Worm (Caenorhabditis elegans) whole organism, young adult: ENCODE data around the gene C02B10.3.
A peak's percentile ranks its signal among the peaks of the same experiment; 100 is the strongest.

Experiments
- B0019.2 ChIP-seq: fragments of 200-800 bp; sonication (Bioruptor generic); conservative IDR thresholded peaks from 2 replicates; pipeline ENCODE4 v1.3.6; 2022; ENCODE audit warnings: missing genetic modification reagents, missing genetic modification characterization, missing compliant biosample characterization
- B0035.1 ChIP-seq: sonication (generic microtip); optimal IDR thresholded peaks from 2 replicates; lab custom pipeline; 2016; ENCODE audit warnings: missing genetic modification characterization, mild to moderate bottlenecking, missing compliant biosample characterization, missing genotype, missing genetic modification reagents
- B0336.3 ChIP-seq: fragments of 200-800 bp; sonication (Bioruptor generic); IDR thresholded peaks from 2 replicates; pipeline ENCODE4 v1.3.6; 2022; ENCODE audit warnings: missing genetic modification characterization, missing compliant biosample characterization
- C17E4.6 ChIP-seq: fragments of 200-800 bp; sonication (Bioruptor generic); IDR thresholded peaks from 2 replicates; pipeline ENCODE4 v1.3.6; 2022; ENCODE audit warnings: missing genetic modification reagents, missing genetic modification characterization, missing compliant biosample characterization
- F22D6.2 ChIP-seq: sonication (generic microtip); optimal IDR thresholded peaks from 2 replicates; lab custom pipeline; 2016; ENCODE audit warnings: mild to moderate bottlenecking, missing genetic modification characterization, missing compliant biosample characterization
- F23B12.7 ChIP-seq: sonication (generic microtip); optimal IDR thresholded peaks from 2 replicates; lab custom pipeline; 2017; ENCODE audit warnings: missing genetic modification characterization, mild to moderate bottlenecking, missing compliant biosample characterization, antibody characterized with exemption, moderate library complexity; ENCODE audit not compliant: insufficient read depth
- F57C9.4 ChIP-seq: sonication (generic microtip); optimal IDR thresholded peaks from 2 replicates; lab custom pipeline; 2017; ENCODE audit warnings: mild to moderate bottlenecking, missing genetic modification characterization, missing compliant biosample characterization
- K12H6.12 ChIP-seq: fragments of 200-800 bp; sonication (Bioruptor generic); optimal IDR thresholded peaks from 2 replicates; lab custom pipeline; 2018; ENCODE audit warnings: mild to moderate bottlenecking, missing genetic modification characterization, missing compliant biosample characterization
- T07F8.4 ChIP-seq: sonication (generic microtip); optimal IDR thresholded peaks from 2 replicates; lab custom pipeline; 2016; ENCODE audit warnings: mild to moderate bottlenecking, missing genetic modification characterization, moderate library complexity, missing compliant biosample characterization
- T26A5.8 ChIP-seq: sonication (generic microtip); optimal IDR thresholded peaks from 2 replicates; lab custom pipeline; 2016; ENCODE audit warnings: missing genetic modification characterization, missing compliant biosample characterization
- Y53G8AR.9 ChIP-seq: fragments of 200-800 bp; sonication (Bioruptor generic); conservative IDR thresholded peaks from 2 replicates; pipeline ENCODE4 v1.3.6; 2022; ENCODE audit warnings: missing genetic modification reagents, missing genetic modification characterization, missing compliant biosample characterization
- Y56A3A.18 ChIP-seq: fragments of 200-800 bp; sonication (Bioruptor generic); IDR thresholded peaks from 2 replicates; pipeline ENCODE4 v1.3.6; 2022; ENCODE audit warnings: missing genetic modification reagents, missing genetic modification characterization, missing compliant biosample characterization
- ZK185.1 ChIP-seq: sonication (generic microtip); optimal IDR thresholded peaks from 2 replicates; lab custom pipeline; 2016; ENCODE audit warnings: mild to moderate bottlenecking, missing genetic modification characterization, missing compliant biosample characterization; ENCODE audit not compliant: poor library complexity, severe bottlenecking
- ama-1 ChIP-seq, 3 experiments: fragments of 150-350 bp in 1 of 3; sonication (generic microtip) in 2 of 3; optimal IDR thresholded peaks; 2 replicates each; lab custom pipeline; 2014 to 2018; ENCODE audit warnings: missing biosample characterization in 2 of 3, missing genetic modification characterization in 2 of 3, missing genetic modification reagents in 2 of 3
- attf-3 ChIP-seq: fragments of 200-800 bp; sonication (Bioruptor generic); conservative IDR thresholded peaks from 2 replicates; pipeline ENCODE4 v1.3.6; 2022; ENCODE audit warnings: missing genetic modification reagents, missing genetic modification characterization, missing compliant biosample characterization
- attf-6 ChIP-seq: fragments of 200-800 bp; sonication (Bioruptor generic); IDR thresholded peaks from 2 replicates; pipeline ENCODE4 v1.3.6; 2022; ENCODE audit warnings: missing genetic modification reagents, missing genetic modification characterization, missing compliant biosample characterization
- cebp-2 ChIP-seq: fragments of 200-800 bp; sonication (Bioruptor generic); IDR thresholded peaks from 2 replicates; pipeline ENCODE4 v1.3.6; 2022; ENCODE audit warnings: missing genetic modification characterization, missing compliant biosample characterization
- ceh-58 ChIP-seq: fragments of 200-800 bp; sonication (Bioruptor generic); IDR thresholded peaks from 2 replicates; pipeline ENCODE4 v1.3.6; 2022; ENCODE audit warnings: missing genetic modification characterization, missing compliant biosample characterization
- dpff-1 ChIP-seq: sonication (generic microtip); optimal IDR thresholded peaks from 2 replicates; lab custom pipeline; 2017; ENCODE audit warnings: mild to moderate bottlenecking, missing genetic modification characterization, missing compliant biosample characterization
- efl-1 ChIP-seq: fragments of 150-350 bp; optimal IDR thresholded peaks from 2 replicates; lab custom pipeline; 2014; ENCODE audit warnings: missing biosample characterization, missing genetic modification reagents, missing genetic modification characterization
- egl-18 ChIP-seq: fragments of 200-800 bp; sonication (Bioruptor generic); IDR thresholded peaks from 2 replicates; pipeline ENCODE4 v1.3.6; 2022; ENCODE audit warnings: missing genetic modification reagents, missing genetic modification characterization, missing compliant biosample characterization
- ets-4 ChIP-seq: fragments of 200-800 bp; sonication (Bioruptor generic); optimal IDR thresholded peaks from 2 replicates; lab custom pipeline; 2018; ENCODE audit warnings: mild to moderate bottlenecking, missing genetic modification characterization, missing compliant biosample characterization
- gei-17 ChIP-seq: fragments of 200-800 bp; sonication (Bioruptor generic); optimal IDR thresholded peaks from 2 replicates; lab custom pipeline; 2018; ENCODE audit warnings: mild to moderate bottlenecking, missing genetic modification characterization, missing compliant biosample characterization
- let-526 ChIP-seq: fragments of 200-800 bp; sonication (Bioruptor generic); IDR thresholded peaks from 2 replicates; pipeline ENCODE4 v1.3.6; 2022; ENCODE audit warnings: missing genetic modification reagents, missing genetic modification characterization, missing compliant biosample characterization
- lir-1 ChIP-seq: fragments of 200-800 bp; sonication (Bioruptor generic); conservative IDR thresholded peaks from 2 replicates; pipeline ENCODE4 v1.3.6; 2022; ENCODE audit warnings: missing genetic modification reagents, missing genetic modification characterization, missing compliant biosample characterization
- madf-10 ChIP-seq: sonication (generic microtip); optimal IDR thresholded peaks from 2 replicates; lab custom pipeline; 2016; ENCODE audit warnings: mild to moderate bottlenecking, missing genetic modification characterization, missing compliant biosample characterization
- madf-8 ChIP-seq: fragments of 200-800 bp; sonication (Bioruptor generic); conservative IDR thresholded peaks from 2 replicates; pipeline ENCODE4 v1.3.6; 2022; ENCODE audit warnings: missing genetic modification reagents, missing genetic modification characterization, missing compliant biosample characterization
- mel-28 ChIP-seq: sonication (generic microtip); optimal IDR thresholded peaks from 2 replicates; lab custom pipeline; 2016; ENCODE audit warnings: borderline replicate concordance, mild to moderate bottlenecking, missing genetic modification characterization, missing compliant biosample characterization
- nfyb-1 ChIP-seq: fragments of 200-800 bp; sonication (Bioruptor generic); IDR thresholded peaks from 2 replicates; pipeline ENCODE4 v1.3.6; 2022; ENCODE audit warnings: missing genetic modification reagents, missing genetic modification characterization, missing compliant biosample characterization
- nhr-27 ChIP-seq: fragments of 200-800 bp; sonication (Bioruptor generic); optimal IDR thresholded peaks from 2 replicates; lab custom pipeline; 2018; ENCODE audit warnings: mild to moderate bottlenecking, missing genetic modification characterization, moderate library complexity, missing compliant biosample characterization
- nhr-90 ChIP-seq: sonication (generic microtip); optimal IDR thresholded peaks from 2 replicates; lab custom pipeline; 2016; ENCODE audit warnings: missing genotype, mild to moderate bottlenecking, missing genetic modification characterization, missing compliant biosample characterization
- pbrm-1 ChIP-seq: fragments of 200-800 bp; sonication (Bioruptor generic); IDR thresholded peaks from 2 replicates; pipeline ENCODE4 v1.3.6; 2022; ENCODE audit warnings: missing genetic modification reagents, missing genetic modification characterization, missing compliant biosample characterization
- pha-4 ChIP-seq: fragments of 150-350 bp; sonication (generic microtip); optimal IDR thresholded peaks from 2 replicates; lab custom pipeline; 2014; ENCODE audit warnings: missing biosample characterization, missing genetic modification reagents, missing genetic modification characterization
- rpc-1 ChIP-seq, 2 experiments: fragments of 150-350 bp in 1 of 2; sonication (generic microtip) in 1 of 2; optimal IDR thresholded peaks; 2 replicates each; lab custom pipeline; 2014 to 2018; ENCODE audit warnings: missing biosample characterization in 1 of 2, missing genetic modification characterization in 1 of 2, missing genetic modification reagents in 1 of 2, missing genotype in 1 of 2
- sdz-38 ChIP-seq: sonication (generic microtip); optimal IDR thresholded peaks from 2 replicates; lab custom pipeline; 2016; ENCODE audit warnings: missing genotype, missing genetic modification characterization, missing compliant biosample characterization
- snpc-1.1 ChIP-seq: sonication (generic microtip); optimal IDR thresholded peaks from 2 replicates; lab custom pipeline; 2017; ENCODE audit warnings: missing genetic modification characterization, mild to moderate bottlenecking, missing compliant biosample characterization, antibody characterized with exemption, moderate library complexity, missing genotype, missing genetic modification reagents; ENCODE audit not compliant: insufficient read depth
- snpc-3.4 ChIP-seq: sonication (generic microtip); optimal IDR thresholded peaks from 2 replicates; lab custom pipeline; 2017; ENCODE audit warnings: missing genetic modification characterization, mild to moderate bottlenecking, missing compliant biosample characterization, antibody characterized with exemption, moderate library complexity, missing genotype, missing genetic modification reagents
- snpc-4 ChIP-seq, 5 experiments: fragments of 150-350 bp in 1 of 5; sonication (generic microtip) in 4 of 5; optimal IDR thresholded peaks; 2 replicates each; lab custom pipeline; 2014 to 2018; ENCODE audit warnings: missing genetic modification characterization in 5 of 5, missing biosample characterization in 3 of 5, antibody characterized with exemption in 2 of 5, mild to moderate bottlenecking in 2 of 5, missing compliant biosample characterization in 2 of 5, missing genotype in 2 of 5, moderate library complexity in 2 of 5, missing genetic modification reagents in 1 of 5
- somi-1 ChIP-seq: fragments of 200-800 bp; sonication (Bioruptor generic); optimal IDR thresholded peaks from 2 replicates; lab custom pipeline; 2018; ENCODE audit warnings: mild to moderate bottlenecking, missing genetic modification characterization, missing compliant biosample characterization
- sptf-2 ChIP-seq: fragments of 200-800 bp; sonication (Bioruptor generic); optimal IDR thresholded peaks from 2 replicates; lab custom pipeline; 2018; ENCODE audit warnings: mild to moderate bottlenecking, missing genetic modification characterization, missing compliant biosample characterization
- tlf-1 ChIP-seq: fragments of 200-800 bp; sonication (Bioruptor generic); optimal IDR thresholded peaks from 2 replicates; lab custom pipeline; 2018; ENCODE audit warnings: mild to moderate bottlenecking, missing genetic modification characterization, missing compliant biosample characterization
- xnd-1 ChIP-seq: sonication (generic microtip); optimal IDR thresholded peaks from 2 replicates; lab custom pipeline; 2016; ENCODE audit warnings: missing genotype, missing genetic modification reagents, missing genetic modification characterization, missing compliant biosample characterization
- ztf-22 ChIP-seq: fragments of 200-800 bp; sonication (Bioruptor generic); optimal IDR thresholded peaks from 2 replicates; lab custom pipeline; 2018; ENCODE audit warnings: mild to moderate bottlenecking, missing genetic modification characterization, moderate library complexity, missing compliant biosample characterization
- ztf-25 ChIP-seq: fragments of 200-800 bp; sonication (Bioruptor generic); IDR thresholded peaks from 2 replicates; pipeline ENCODE4 v1.3.6; 2022; ENCODE audit warnings: missing genetic modification reagents, missing genetic modification characterization, missing compliant biosample characterization
- ztf-28 ChIP-seq: fragments of 200-800 bp; sonication (Bioruptor generic); IDR thresholded peaks from 2 replicates; pipeline ENCODE4 v1.3.6; 2022; ENCODE audit warnings: missing genetic modification reagents, missing genetic modification characterization, missing compliant biosample characterization
- ztf-3 ChIP-seq: fragments of 200-800 bp; sonication (Bioruptor generic); optimal IDR thresholded peaks from 2 replicates; lab custom pipeline; 2018; ENCODE audit warnings: mild to moderate bottlenecking, missing genetic modification characterization, missing compliant biosample characterization

Gene C02B10.3

DNA sequence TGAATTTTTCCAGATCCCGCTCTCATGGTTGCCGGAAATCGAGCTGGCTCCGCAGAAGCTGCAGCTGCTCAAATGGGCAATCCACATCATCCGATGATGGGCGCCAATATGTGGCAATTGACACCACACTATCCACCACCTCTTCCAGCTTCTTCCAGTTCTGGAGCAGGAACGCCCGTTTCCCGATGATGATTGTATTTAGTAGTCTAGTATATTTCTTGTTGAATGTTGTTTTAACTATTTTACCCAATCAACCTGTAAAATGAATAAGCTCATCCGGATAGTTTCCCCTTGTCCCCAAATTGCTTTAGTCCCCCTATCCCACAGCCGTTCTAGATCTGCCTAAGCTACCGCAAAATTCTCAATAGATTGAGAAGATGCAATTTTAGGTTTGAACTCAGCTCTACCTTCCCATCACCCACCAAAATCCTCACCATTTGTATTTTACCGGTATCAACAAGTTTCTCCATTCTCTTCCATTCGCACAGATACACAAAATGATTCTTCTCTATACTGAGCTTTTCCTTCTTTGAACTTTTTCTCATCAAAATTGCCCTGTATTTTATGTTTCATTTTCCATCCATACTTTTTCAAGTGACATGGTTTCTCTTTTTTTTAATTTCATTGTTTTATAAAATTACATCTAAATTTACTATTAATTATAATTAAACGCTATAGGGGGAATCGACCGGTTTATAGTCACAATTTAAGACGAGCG, 16.7 kb downstream of the C02B10.3 start (continued):
- TF ChIP-seq K12H6.12 (tag; lab: Kevin White, UChicago) (no peak), let-526 (GFP tag; lab: Robert Waterston, UW) (no peak), attf-6 (GFP tag; lab: Robert Waterston, UW) (no peak; the same call in 1 of the 2 replicates), F57C9.4 (no peak), ztf-28 (GFP tag; lab: Robert Waterston, UW) (no peak), cebp-2 (GFP tag; lab: Robert Waterston, UW) (no peak), tlf-1 (no peak), F22D6.2 (tag; lab: Kevin White, UChicago) (no peak), mel-28 (tag; lab: Kevin White, UChicago) (no peak), snpc-4 (GFP tag; optimal IDR thresholded peaks at IDR 0.05; lab: Kevin White, UChicago) (no peak), snpc-4 (tag; optimal IDR thresholded peaks at IDR 0.05; lab: Kevin White, UChicago) (peak in 2 of 4 experiments; percentile 12 to 63), sptf-2 (GFP tag; lab: Kevin White, UChicago) (no peak), ceh-58 (GFP tag; lab: Robert Waterston, UW) (no peak), ztf-22 (GFP tag; lab: Kevin White, UChicago) (no peak), snpc-1.1 (peak; percentile 29), B0035.1 (no peak), T07F8.4 (no peak), F23B12.7 (no peak), nhr-27 (tag; lab: Kevin White, UChicago) (no peak), madf-8 (GFP tag; lab: Robert Waterston, UW) (no peak), ZK185.1 (tag; lab: Kevin White, UChicago) (peak; percentile 72), ama-1 (optimal IDR thresholded peaks at IDR 0.05; lab: Kevin White, UChicago) (no peak), ama-1 (GFP tag; optimal IDR thresholded peaks at IDR 0.05; lab: Kevin White, UChicago) (no peak), C17E4.6 (no peak), egl-18 (no peak), ztf-25 (GFP tag; lab: Robert Waterston, UW) (no peak), ets-4 (no peak), Y56A3A.18 (peak; percentile 16; the same call in 1 of the 2 replicates), gei-17 (GFP tag; lab: Kevin White, UChicago) (no peak), lir-1 (no peak), efl-1 (GFP tag; lab: Kevin White, UChicago) (no peak), Y53G8AR.9 (GFP tag; lab: Robert Waterston, UW) (no peak), B0336.3 (no peak), pha-4 (tag; lab: Kevin White, UChicago) (no peak), attf-3 (GFP tag; lab: Robert Waterston, UW) (no peak), xnd-1 (no peak), somi-1 (GFP tag; lab: Kevin White, UChicago) (no peak), B0019.2 (GFP tag; lab: Robert Waterston, UW) (no peak), nfyb-1 (GFP tag; lab: Robert Waterston, UW) (no peak), pbrm-1 (no peak), nhr-90 (tag; lab: Kevin White, UChicago) (peak; percentile 29), sdz-38 (tag; lab: Kevin White, UChicago) (no peak), snpc-3.4 (tag; lab: Kevin White, UChicago) (peak; percentile 27), T26A5.8 (no peak), dpff-1 (tag; lab: Kevin White, UChicago) (no peak), rpc-1 (optimal IDR thresholded peaks at IDR 0.05; lab: Kevin White, UChicago) (no peak), rpc-1 (tag; optimal IDR thresholded peaks at IDR 0.05; lab: Kevin White, UChicago) (no peak), madf-10 (tag; lab: Kevin White, UChicago) (no peak), ztf-3 (GFP tag; lab: Kevin White, UChicago) (no peak)
